Fruit fly (Drosophila melanogaster) whole organism: ENCODE measurements around the gene CG8852.

ENCODE experiments used
- CG8478 ChIP-seq: fragments of >200 bp; optimal IDR thresholded peaks from 2 replicates; lab custom pipeline; 2018; ENCODE audit warnings: inconsistent platforms
- psq ChIP-seq: fragments of >200 bp; optimal IDR thresholded peaks from 2 replicates; lab custom pipeline; 2017
- usp ChIP-seq: fragments of >200 bp; optimal IDR thresholded peaks from 2 replicates; lab custom pipeline; 2017; ENCODE audit warnings: missing biosample characterization, missing genetic modification characterization, mixed read lengths

DNA sequence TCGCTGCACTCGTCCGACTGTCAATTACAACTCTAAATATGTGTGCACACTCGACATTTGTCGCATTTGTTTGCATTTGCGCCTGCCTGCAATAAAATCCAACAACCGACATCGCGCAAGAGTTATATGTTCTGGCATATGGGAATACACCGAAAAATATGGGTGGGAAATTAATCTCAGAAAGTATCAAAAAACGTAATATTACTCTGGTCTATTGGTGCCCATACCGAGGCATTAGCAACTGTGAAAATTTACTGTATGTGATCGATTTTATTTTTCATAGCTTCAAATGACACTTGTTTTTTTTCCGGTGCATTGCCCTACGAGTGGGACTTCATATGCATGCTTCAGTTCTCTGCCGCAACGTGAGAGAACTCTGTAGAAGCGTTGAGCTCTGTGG lies 49.0 kb downstream of the CG8852 start:
- TF ChIP-seq usp (GFP tag; lab: Kevin White, UChicago) (no peak), CG8478 (lab: Kevin White, UChicago) (no peak), psq (lab: Kevin White, UChicago) (no peak)
